Worm (Caenorhabditis elegans): ENCODE data around the gene cyn-2.

- TF ChIP-seq ref-1 (GFP tag; conservative IDR thresholded peaks at IDR 0.05), result no peak
- TF ChIP-seq klf-2 (GFP tag; conservative IDR thresholded peaks at IDR 0.05), result no peak
- no peak for TF ChIP-seq ztf-23 (GFP tag; IDR thresholded peaks at IDR 0.05)
- no peak for TF ChIP-seq ztf-29 (GFP tag; IDR thresholded peaks at IDR 0.05)
Measured at ce11 chrIII:13686309-13686708, 6.2 kb upstream of the cyn-2 start, which contains the start of gene dyf-2.

Data from whole organism, midembryonic.